Fruit fly (Drosophila melanogaster) whole organism, adult: Measurements from ENCODE around the gene gammaTub23C.

Source experiments
- CG11617 ChIP-seq: fragments of 200-800 bp; sonication (Bioruptor generic); optimal IDR thresholded peaks from 2 replicates; lab custom pipeline; 2017; ENCODE audit warnings: mild to moderate bottlenecking, missing biosample characterization, missing genetic modification reagents, missing genetic modification characterization
- CG12768 ChIP-seq: fragments of 200-800 bp; sonication (Bioruptor generic); optimal IDR thresholded peaks from 2 replicates; lab custom pipeline; 2017; ENCODE audit warnings: missing biosample characterization, missing genetic modification characterization, mild to moderate bottlenecking, moderate library complexity, missing genetic modification reagents
- CG14711 ChIP-seq: fragments of 200-800 bp; sonication (Bioruptor generic); optimal IDR thresholded peaks from 2 replicates; lab custom pipeline; 2018; ENCODE audit warnings: missing biosample characterization, mild to moderate bottlenecking, missing genetic modification characterization, moderate library complexity
- CG1620 ChIP-seq: fragments of 200-800 bp; sonication (Bioruptor generic); optimal IDR thresholded peaks from 2 replicates; lab custom pipeline; 2016; ENCODE audit warnings: missing biosample characterization, missing genetic modification characterization
- CG33017 ChIP-seq: fragments of 200-800 bp; sonication (Bioruptor generic); optimal IDR thresholded peaks from 2 replicates; lab custom pipeline; 2018; ENCODE audit warnings: missing biosample characterization, mild to moderate bottlenecking, missing genetic modification characterization, moderate library complexity
- CG5204 ChIP-seq: fragments of 200-800 bp; sonication (Bioruptor generic); optimal IDR thresholded peaks from 2 replicates; lab custom pipeline; 2016; ENCODE audit warnings: missing biosample characterization, missing genetic modification characterization
- CG7101 ChIP-seq: fragments of 200-800 bp; sonication (Bioruptor generic); optimal IDR thresholded peaks from 2 replicates; lab custom pipeline; 2018; ENCODE audit warnings: missing biosample characterization, mild to moderate bottlenecking, missing genetic modification characterization, moderate library complexity
- Clk ChIP-seq: fragments of 200-800 bp; sonication (Bioruptor generic); optimal IDR thresholded peaks from 2 replicates; lab custom pipeline; 2017; ENCODE audit warnings: missing biosample characterization, missing genetic modification characterization
- Crg-1 ChIP-seq: fragments of 200-800 bp; sonication (Bioruptor generic); optimal IDR thresholded peaks from 2 replicates; lab custom pipeline; 2016; ENCODE audit warnings: missing biosample characterization, missing genetic modification characterization
- Hr96 ChIP-seq: fragments of 200-800 bp; sonication (Bioruptor generic); optimal IDR thresholded peaks from 2 replicates; lab custom pipeline; 2016; ENCODE audit warnings: missing biosample characterization, missing genetic modification characterization
- Mnt ChIP-seq: fragments of 200-800 bp; sonication (Bioruptor generic); optimal IDR thresholded peaks from 2 replicates; lab custom pipeline; 2016; ENCODE audit warnings: missing biosample characterization, mild to moderate bottlenecking, missing genetic modification characterization
- bab1 ChIP-seq: fragments of 200-800 bp; sonication (Bioruptor generic); optimal IDR thresholded peaks from 3 replicates; lab custom pipeline; 2019; ENCODE audit warnings: missing biosample characterization, mild to moderate bottlenecking, missing genetic modification characterization, moderate library complexity
- cic ChIP-seq: fragments of 200-800 bp; sonication (Bioruptor generic); optimal IDR thresholded peaks from 2 replicates; lab custom pipeline; 2017; ENCODE audit warnings: missing biosample characterization, mild to moderate bottlenecking, missing genetic modification characterization, moderate library complexity
- cnc ChIP-seq, 2 experiments: fragments of >200 bp; optimal IDR thresholded peaks; 2 replicates each; lab custom pipeline; 2017
- kay ChIP-seq: fragments of 200-800 bp; sonication (Bioruptor generic); peaks from one replicate; lab custom pipeline; 2016; ENCODE audit warnings: missing biosample characterization, missing genetic modification characterization, borderline replicate concordance
- ovo ChIP-seq: fragments of 200-800 bp; sonication (Bioruptor generic); optimal IDR thresholded peaks from 2 replicates; lab custom pipeline; 2016; ENCODE audit warnings: missing biosample characterization, missing genetic modification characterization
- pad ChIP-seq: fragments of 200-800 bp; sonication (Bioruptor generic); optimal IDR thresholded peaks from 3 replicates; lab custom pipeline; 2017; ENCODE audit warnings: missing biosample characterization, missing genetic modification characterization, mild to moderate bottlenecking, moderate library complexity, missing genetic modification reagents
- tj ChIP-seq: fragments of 200-800 bp; sonication (Bioruptor generic); optimal IDR thresholded peaks from 3 replicates; lab custom pipeline; 2017; ENCODE audit warnings: missing biosample characterization, mild to moderate bottlenecking, missing genetic modification characterization, moderate library complexity
- toe ChIP-seq: fragments of 200-800 bp; sonication (Bioruptor generic); optimal IDR thresholded peaks from 2 replicates; lab custom pipeline; 2016; ENCODE audit warnings: missing biosample characterization, missing genetic modification characterization

Gene gammaTub23C

dm6 chr2L:2992664-2993174 is 20.0 kb downstream of the gammaTub23C start, which contains the start of the genes okr and CG3558:
Gene okr, minus strand, starts transcription at chr2L:2992759.
Gene CG3558, plus strand, starts transcription at chr2L:2992870.
- no peak for TF ChIP-seq Hr96 (GFP tag; lab: Kevin White, UChicago)
- TF ChIP-seq bab1 (GFP tag; lab: Kevin White, UChicago) = peak; percentile 42
- no peak for TF ChIP-seq pad (GFP tag; lab: Kevin White, UChicago)
- no peak for TF ChIP-seq Mnt

- TF ChIP-seq toe (GFP tag; lab: Kevin White, UChicago) (no peak), cnc (optimal IDR thresholded peaks at IDR 0.05; lab: Kevin White, UChicago) (no peak), CG12768 (GFP tag; lab: Kevin White, UChicago) (peak; percentile 58), Mnt (peak; percentile 25), CG14711 (tag; lab: Kevin White, UChicago) (no peak)
Observed at dm6 chr2L:2993236-2993635, 20.5 kb downstream of the gammaTub23C start.

dm6 chr2L:2993702-2994101 is 21.0 kb downstream of the gammaTub23C start:
- TF ChIP-seq kay (GFP tag; lab: Kevin White, UChicago) (no peak), CG7101 (tag; lab: Kevin White, UChicago) (no peak), tj (no peak), pad (GFP tag; lab: Kevin White, UChicago) (no peak), CG5204 (GFP tag; lab: Kevin White, UChicago) (no peak), Mnt (no peak), bab1 (GFP tag; lab: Kevin White, UChicago) (no peak), cic (GFP tag; lab: Kevin White, UChicago) (no peak), CG1620 (GFP tag; lab: Kevin White, UChicago) (no peak)

- no peak for TF ChIP-seq Mnt
- peak; percentile 61 for TF ChIP-seq tj
- TF ChIP-seq bab1 (GFP tag; lab: Kevin White, UChicago) = peak; percentile 19
Observed at dm6 chr2L:2999113-2999512, 26.4 kb downstream of the gammaTub23C start, which contains the start of gene Ccdc85. Gene Ccdc85, plus strand, starts transcription at chr2L:2999286.

dm6 chr2L:2999609-3000008 is 26.9 kb downstream of the gammaTub23C start:
- TF ChIP-seq kay (GFP tag; lab: Kevin White, UChicago) (no peak), cic (GFP tag; lab: Kevin White, UChicago) (no peak), CG14711 (tag; lab: Kevin White, UChicago) (no peak)

- no peak for TF ChIP-seq bab1 (GFP tag; lab: Kevin White, UChicago)
- no peak for TF ChIP-seq Hr96 (GFP tag; lab: Kevin White, UChicago)
- TF ChIP-seq Mnt = no peak
- no peak for TF ChIP-seq cic (GFP tag; lab: Kevin White, UChicago)
- no peak for TF ChIP-seq toe (GFP tag; lab: Kevin White, UChicago)
- no peak for TF ChIP-seq CG33017 (tag; lab: Kevin White, UChicago)
- TF ChIP-seq ovo (GFP tag; lab: Kevin White, UChicago) = no peak
- TF ChIP-seq Crg-1 (GFP tag; lab: Kevin White, UChicago) = no peak
- TF ChIP-seq cnc (optimal IDR thresholded peaks at IDR 0.05; lab: Kevin White, UChicago) = no peak
- TF ChIP-seq pad (GFP tag; lab: Kevin White, UChicago) = no peak
- TF ChIP-seq CG7101 (tag; lab: Kevin White, UChicago) = no peak
- TF ChIP-seq CG11617 = no peak
- TF ChIP-seq kay (GFP tag; lab: Kevin White, UChicago) = no peak
- no peak for TF ChIP-seq Clk (GFP tag; lab: Kevin White, UChicago)
Observed at dm6 chr2L:3000517-3000934, 27.8 kb downstream of the gammaTub23C start.

dm6 chr2L:3001953-3002352 is 29.3 kb downstream of the gammaTub23C start:
- no peak for TF ChIP-seq kay (GFP tag; lab: Kevin White, UChicago)

- TF ChIP-seq CG11617 = no peak
- no peak for TF ChIP-seq kay (GFP tag; lab: Kevin White, UChicago)
- TF ChIP-seq Crg-1 (GFP tag; lab: Kevin White, UChicago) = no peak
- TF ChIP-seq CG5204 (GFP tag; lab: Kevin White, UChicago) = no peak
- no peak for TF ChIP-seq cnc (optimal IDR thresholded peaks at IDR 0.05; lab: Kevin White, UChicago)
- no peak for TF ChIP-seq CG1620 (GFP tag; lab: Kevin White, UChicago)
- no peak for TF ChIP-seq Clk (GFP tag; lab: Kevin White, UChicago)
- TF ChIP-seq toe (GFP tag; lab: Kevin White, UChicago) = no peak
- no peak for TF ChIP-seq ovo (GFP tag; lab: Kevin White, UChicago)
Observed at dm6 chr2L:3003399-3003798, 30.7 kb downstream of the gammaTub23C start.
